Worm (Caenorhabditis elegans): ENCODE data around the gene gtr-1.

gtr-1 gene

DNA sequence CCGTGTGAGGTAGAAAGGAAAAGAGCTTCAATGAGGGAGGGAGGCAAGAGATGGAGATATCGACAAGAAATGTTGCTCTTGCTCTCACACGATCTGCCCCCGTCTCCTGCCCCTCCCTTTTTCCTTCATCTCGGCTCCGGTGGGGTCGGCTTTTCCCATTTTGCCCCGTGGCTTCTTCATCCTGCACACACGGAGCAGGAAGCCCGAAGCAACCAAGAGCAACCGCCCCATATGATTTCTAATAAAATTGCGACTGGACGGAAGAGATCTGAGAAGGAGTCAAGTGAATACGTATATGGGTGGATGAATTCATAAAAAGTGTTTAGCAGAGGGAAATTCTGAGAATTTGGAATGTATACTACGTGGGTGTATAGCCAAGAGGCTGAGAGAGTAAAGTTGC, 42.1 kb downstream of the gtr-1 start:
- no peak for TF ChIP-seq klf-2 (GFP tag; conservative IDR thresholded peaks at IDR 0.05)
- TF ChIP-seq med-1 (GFP tag; optimal IDR thresholded peaks at IDR 0.05; ENCODE audit: insufficient read depth) = no peak
- no peak for TF ChIP-seq flt-1 (GFP tag; IDR thresholded peaks at IDR 0.05)
- TF ChIP-seq cog-1 (tag; optimal IDR thresholded peaks at IDR 0.05) = no peak
- TF ChIP-seq ref-1 (GFP tag; conservative IDR thresholded peaks at IDR 0.05) = no peak
- TF ChIP-seq T22C8.4 (GFP tag; IDR thresholded peaks at IDR 0.05) = no peak
- TF ChIP-seq tab-1 (GFP tag; IDR thresholded peaks at IDR 0.05) = no peak
- TF ChIP-seq ztf-29 (GFP tag; IDR thresholded peaks at IDR 0.05) = no peak
- no peak; the same call in 1 of the 2 replicates for TF ChIP-seq ztf-23 (GFP tag; IDR thresholded peaks at IDR 0.05)

DNA sequence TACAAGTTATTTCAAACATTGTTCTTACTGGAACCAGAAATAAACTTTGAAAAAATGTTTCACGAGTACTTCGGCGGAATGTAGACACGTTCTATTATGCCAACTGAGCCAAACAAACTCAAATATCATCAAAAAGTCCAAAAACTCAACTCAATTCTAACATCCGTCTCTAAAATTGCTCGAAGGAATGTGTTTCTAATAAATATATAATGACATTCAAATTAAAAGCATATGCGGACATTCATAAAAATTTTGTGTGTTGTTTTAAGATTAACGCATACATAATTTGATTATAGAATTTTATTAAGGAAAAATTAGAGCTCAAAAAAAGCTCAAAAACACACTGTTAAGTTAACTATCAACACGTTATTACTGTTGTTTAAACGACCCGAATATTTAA, 42.9 kb downstream of the gtr-1 start:
- TF ChIP-seq ztf-29 (GFP tag; IDR thresholded peaks at IDR 0.05) = no peak
- no peak for TF ChIP-seq klf-2 (GFP tag; conservative IDR thresholded peaks at IDR 0.05)
- TF ChIP-seq ztf-23 (GFP tag; IDR thresholded peaks at IDR 0.05) = no peak
- TF ChIP-seq med-1 (GFP tag; optimal IDR thresholded peaks at IDR 0.05; ENCODE audit: insufficient read depth) = no peak
- TF ChIP-seq ref-1 (GFP tag; conservative IDR thresholded peaks at IDR 0.05) = no peak
- no peak for TF ChIP-seq flt-1 (GFP tag; IDR thresholded peaks at IDR 0.05)
- no peak for TF ChIP-seq T22C8.4 (GFP tag; IDR thresholded peaks at IDR 0.05)
- no peak for TF ChIP-seq tab-1 (GFP tag; IDR thresholded peaks at IDR 0.05)
- TF ChIP-seq cog-1 (tag; optimal IDR thresholded peaks at IDR 0.05) = no peak

DNA sequence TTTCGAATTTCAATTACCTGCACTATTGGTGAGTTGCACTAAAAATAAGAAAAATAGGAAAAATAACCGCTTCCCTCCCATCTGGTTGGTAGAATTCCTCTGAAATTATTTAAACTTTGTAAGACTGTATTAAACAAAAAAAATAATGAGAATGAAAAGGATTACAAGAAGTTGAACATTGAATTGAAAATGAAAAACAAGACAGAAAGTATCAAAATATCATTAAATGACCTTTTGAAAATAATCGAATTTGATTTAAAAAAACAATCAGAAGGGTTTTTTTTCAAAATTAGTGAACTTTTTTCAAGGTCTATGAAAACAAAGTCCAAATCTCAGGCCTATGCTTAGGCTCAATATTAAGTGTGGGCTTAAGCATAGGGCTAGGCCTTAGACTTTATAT, 48.8 kb downstream of the gtr-1 start, which contains the start of gene igcm-1:
Gene igcm-1, minus strand, starts transcription at position 101 of the 400 bp plus-strand sequence.
- TF ChIP-seq tab-1 (GFP tag; IDR thresholded peaks at IDR 0.05) (no peak), ztf-29 (GFP tag; IDR thresholded peaks at IDR 0.05) (no peak), klf-2 (GFP tag; conservative IDR thresholded peaks at IDR 0.05) (no peak), ztf-23 (GFP tag; IDR thresholded peaks at IDR 0.05) (no peak), T22C8.4 (GFP tag; IDR thresholded peaks at IDR 0.05) (no peak), med-1 (GFP tag; optimal IDR thresholded peaks at IDR 0.05; ENCODE audit: insufficient read depth) (no peak), ref-1 (GFP tag; conservative IDR thresholded peaks at IDR 0.05) (no peak), cog-1 (tag; optimal IDR thresholded peaks at IDR 0.05) (no peak), flt-1 (GFP tag; IDR thresholded peaks at IDR 0.05) (no peak)

DNA sequence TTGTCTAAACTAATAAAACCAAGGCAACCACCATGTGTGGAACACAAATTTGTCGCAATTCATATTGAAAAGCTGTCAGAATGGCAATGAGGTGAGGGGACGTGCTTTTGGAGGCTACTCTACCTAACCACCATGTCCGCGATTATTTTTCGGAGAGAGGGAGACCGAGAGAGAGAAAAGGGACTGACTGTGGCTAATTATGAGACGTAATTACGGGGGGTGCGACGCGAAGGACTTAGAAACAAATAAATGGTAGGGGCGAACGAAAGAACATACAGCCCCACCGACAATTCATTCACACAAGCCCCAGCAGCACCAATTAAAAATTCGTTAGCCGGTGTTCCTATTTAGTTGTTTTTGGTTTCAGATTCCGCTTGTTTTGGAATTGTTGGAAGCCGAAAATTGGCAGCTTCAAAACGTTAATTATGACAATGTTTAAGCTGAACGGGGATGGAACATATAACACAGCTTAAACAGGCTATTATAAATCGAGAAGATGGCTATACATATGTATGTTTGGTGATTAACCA, 50.2 kb downstream of the gtr-1 start:
- no peak for TF ChIP-seq klf-2 (GFP tag; conservative IDR thresholded peaks at IDR 0.05)
- 0 out of 2 replicates have a peak, but pooled peaks have one; percentile 43 for TF ChIP-seq tab-1 (GFP tag; IDR thresholded peaks at IDR 0.05)

DNA sequence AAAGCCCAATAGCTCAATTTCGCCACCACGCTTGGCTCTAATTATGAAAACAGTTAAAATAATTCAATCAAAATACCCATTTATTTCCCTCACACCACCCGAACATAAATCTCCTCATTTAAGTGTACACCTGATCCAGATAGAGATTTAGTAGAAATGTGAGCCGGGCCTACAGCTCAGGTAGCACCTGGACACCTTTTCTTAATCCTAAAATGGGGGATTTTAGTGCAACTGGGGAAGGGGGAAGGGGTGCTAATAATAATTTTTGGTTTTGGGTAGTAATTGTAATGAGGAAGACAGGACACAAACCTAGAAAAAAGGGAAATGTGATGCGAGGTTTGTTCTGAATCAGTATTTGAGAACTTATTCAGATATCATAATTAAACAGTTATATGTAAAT, 51.0 kb downstream of the gtr-1 start:
- TF ChIP-seq flt-1 (GFP tag; IDR thresholded peaks at IDR 0.05) (no peak), ztf-29 (GFP tag; IDR thresholded peaks at IDR 0.05) (no peak), med-1 (GFP tag; optimal IDR thresholded peaks at IDR 0.05; ENCODE audit: insufficient read depth) (no peak), ref-1 (GFP tag; conservative IDR thresholded peaks at IDR 0.05) (no peak), T22C8.4 (GFP tag; IDR thresholded peaks at IDR 0.05) (no peak), klf-2 (GFP tag; conservative IDR thresholded peaks at IDR 0.05) (no peak), tab-1 (GFP tag; IDR thresholded peaks at IDR 0.05) (no peak), cog-1 (tag; optimal IDR thresholded peaks at IDR 0.05) (no peak), ztf-23 (GFP tag; IDR thresholded peaks at IDR 0.05) (no peak)
